Fruit fly (Drosophila melanogaster): ENCODE results near the gene CG3168.
A peak's percentile ranks its signal among the peaks of the same experiment; 100 is the strongest.

Gene CG3168

DNA sequence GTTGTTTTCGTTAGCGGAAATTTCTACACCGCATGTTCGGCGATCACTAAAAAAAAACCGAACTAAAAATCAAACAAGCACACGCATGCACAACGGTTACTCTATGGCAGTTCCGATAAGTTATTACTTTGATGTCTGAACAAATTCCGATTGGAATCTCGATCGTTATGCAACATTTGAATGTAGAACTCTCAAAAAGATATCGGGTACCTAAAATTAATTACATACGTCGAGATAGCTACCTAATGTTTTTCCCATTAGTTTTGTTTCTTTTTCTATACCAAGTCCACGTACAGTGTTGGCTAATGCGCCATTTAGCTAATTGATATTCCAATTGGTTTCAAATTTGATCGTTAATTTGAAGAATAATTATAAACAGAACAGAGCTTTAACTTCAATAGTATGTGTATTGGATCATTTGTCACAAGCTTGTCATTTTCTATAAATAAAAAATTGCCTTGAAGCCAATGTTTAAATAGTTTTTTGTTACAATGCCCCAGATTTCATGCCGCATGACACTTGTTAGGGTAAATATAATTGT is 38.7 kb downstream of the CG3168 start:
- TF ChIP-seq ovo (GFP tag; optimal IDR thresholded peaks at IDR 0.05), result no peak
- TF ChIP-seq Hr96 (GFP tag; optimal IDR thresholded peaks at IDR 0.05), result no peak
- no peak for TF ChIP-seq pad (GFP tag; optimal IDR thresholded peaks at IDR 0.05)
- no peak for TF ChIP-seq Crg-1 (GFP tag; optimal IDR thresholded peaks at IDR 0.05)
- TF ChIP-seq CG33017 (tag; optimal IDR thresholded peaks at IDR 0.05), result no peak
- TF ChIP-seq cic (GFP tag; optimal IDR thresholded peaks at IDR 0.05), result no peak

DNA sequence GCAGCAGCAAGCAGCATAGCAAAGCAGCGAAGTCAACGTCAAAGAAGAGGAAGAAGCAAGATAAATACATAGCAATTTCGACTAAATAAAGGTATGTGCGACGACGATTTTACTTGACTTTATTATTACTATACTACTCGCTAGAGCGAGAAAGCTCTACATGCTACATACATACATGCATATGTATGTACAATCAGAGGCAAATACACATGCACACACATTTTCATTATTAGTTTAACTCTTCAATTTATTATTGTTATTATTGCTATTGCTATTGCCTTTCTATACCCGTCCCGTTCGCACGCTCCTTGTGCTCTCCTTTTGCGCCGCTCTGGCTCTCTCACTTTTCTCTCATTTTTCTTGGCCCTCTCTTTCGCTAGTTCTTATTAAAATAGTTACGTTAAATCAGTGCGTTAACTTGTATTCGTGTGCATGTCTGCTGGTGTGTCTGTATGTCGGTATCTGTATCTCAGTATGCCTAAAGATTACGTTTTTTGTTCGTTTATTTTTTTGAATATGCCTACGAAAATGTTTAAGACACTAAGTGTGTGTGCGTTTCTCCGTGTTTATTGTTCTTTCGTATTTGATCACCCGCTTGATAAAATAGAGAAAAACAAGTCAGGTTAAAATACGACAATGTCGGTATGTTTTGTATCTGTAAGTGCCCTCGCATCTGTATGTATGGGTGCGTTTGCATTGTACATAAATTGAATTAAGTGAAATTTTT is 39.4 kb downstream of the CG3168 start:
- TF ChIP-seq tj (GFP tag; optimal IDR thresholded peaks at IDR 0.05), result no peak
- peak; percentile 77 for TF ChIP-seq cic (GFP tag; optimal IDR thresholded peaks at IDR 0.05)
- TF ChIP-seq CG14711 (tag; optimal IDR thresholded peaks at IDR 0.05), result no peak
- TF ChIP-seq CG1620 (GFP tag; optimal IDR thresholded peaks at IDR 0.05), result no peak
- TF ChIP-seq Mnt (GFP tag; optimal IDR thresholded peaks at IDR 0.05), result peak; percentile 25
- TF ChIP-seq Crg-1 (GFP tag; optimal IDR thresholded peaks at IDR 0.05), result no peak
- TF ChIP-seq CG11617 (GFP tag; optimal IDR thresholded peaks at IDR 0.05), result no peak
- TF ChIP-seq ovo (GFP tag; optimal IDR thresholded peaks at IDR 0.05), result no peak
- peak; percentile 87 for TF ChIP-seq kay (GFP tag; ENCODE audit: borderline replicate concordance)
- peak; percentile 41 for TF ChIP-seq CG12768 (GFP tag; optimal IDR thresholded peaks at IDR 0.05)
- TF ChIP-seq CG7045 (GFP tag; optimal IDR thresholded peaks at IDR 0.05), result no peak
- no peak for TF ChIP-seq CG7101 (tag; optimal IDR thresholded peaks at IDR 0.05)
- no peak for TF ChIP-seq Clk (GFP tag; optimal IDR thresholded peaks at IDR 0.05)

- TF ChIP-seq Crg-1 (GFP tag; optimal IDR thresholded peaks at IDR 0.05) (peak; percentile 64), Clk (GFP tag; optimal IDR thresholded peaks at IDR 0.05) (no peak), CG1620 (GFP tag; optimal IDR thresholded peaks at IDR 0.05) (peak; percentile 60), CG12768 (GFP tag; optimal IDR thresholded peaks at IDR 0.05) (peak; percentile 48), cnc (optimal IDR thresholded peaks at IDR 0.05) (no peak), CG11617 (GFP tag; optimal IDR thresholded peaks at IDR 0.05) (peak; percentile 76), toe (GFP tag; optimal IDR thresholded peaks at IDR 0.05) (peak; percentile 35), CG7045 (GFP tag; optimal IDR thresholded peaks at IDR 0.05) (peak; percentile 29), Hr96 (GFP tag; optimal IDR thresholded peaks at IDR 0.05) (peak; percentile 84), CG7101 (tag; optimal IDR thresholded peaks at IDR 0.05) (peak; percentile 78), tj (GFP tag; optimal IDR thresholded peaks at IDR 0.05) (peak; percentile 67), CG14711 (tag; optimal IDR thresholded peaks at IDR 0.05) (peak; percentile 70), kay (GFP tag; ENCODE audit: borderline replicate concordance) (no peak), CG5204 (GFP tag; optimal IDR thresholded peaks at IDR 0.05) (peak; percentile 47), pad (GFP tag; optimal IDR thresholded peaks at IDR 0.05) (peak; percentile 50), Mnt (GFP tag; optimal IDR thresholded peaks at IDR 0.05) (peak; percentile 92), bab1 (GFP tag; optimal IDR thresholded peaks at IDR 0.05) (peak; percentile 84), ovo (GFP tag; optimal IDR thresholded peaks at IDR 0.05) (peak; percentile 57), cic (GFP tag; optimal IDR thresholded peaks at IDR 0.05) (peak; percentile 98), CG33017 (tag; optimal IDR thresholded peaks at IDR 0.05) (peak; percentile 54)
Observed at dm6 chrX:6699255-6699885, 40.4 kb downstream of the CG3168 start, which contains the start of gene CG14441. CG14441 (plus strand) TSS chrX:6699508.

dm6 chrX:6698248-6698812 is 41.5 kb downstream of the CG3168 start, which contains the start of gene CG14440:
CG14440 (minus strand) TSS chrX:6698567.
- TF ChIP-seq pad (GFP tag; optimal IDR thresholded peaks at IDR 0.05) (peak; percentile 53), bab1 (GFP tag; optimal IDR thresholded peaks at IDR 0.05) (peak; percentile 35), Crg-1 (GFP tag; optimal IDR thresholded peaks at IDR 0.05) (peak; percentile 28), CG7101 (tag; optimal IDR thresholded peaks at IDR 0.05) (peak; percentile 1), Mnt (GFP tag; optimal IDR thresholded peaks at IDR 0.05) (peak; percentile 47), CG7045 (GFP tag; optimal IDR thresholded peaks at IDR 0.05) (no peak), ovo (GFP tag; optimal IDR thresholded peaks at IDR 0.05) (no peak), toe (GFP tag; optimal IDR thresholded peaks at IDR 0.05) (no peak), CG11617 (GFP tag; optimal IDR thresholded peaks at IDR 0.05) (peak; percentile 28), cic (GFP tag; optimal IDR thresholded peaks at IDR 0.05) (peak; percentile 25), tj (GFP tag; optimal IDR thresholded peaks at IDR 0.05) (peak; percentile 57)

DNA sequence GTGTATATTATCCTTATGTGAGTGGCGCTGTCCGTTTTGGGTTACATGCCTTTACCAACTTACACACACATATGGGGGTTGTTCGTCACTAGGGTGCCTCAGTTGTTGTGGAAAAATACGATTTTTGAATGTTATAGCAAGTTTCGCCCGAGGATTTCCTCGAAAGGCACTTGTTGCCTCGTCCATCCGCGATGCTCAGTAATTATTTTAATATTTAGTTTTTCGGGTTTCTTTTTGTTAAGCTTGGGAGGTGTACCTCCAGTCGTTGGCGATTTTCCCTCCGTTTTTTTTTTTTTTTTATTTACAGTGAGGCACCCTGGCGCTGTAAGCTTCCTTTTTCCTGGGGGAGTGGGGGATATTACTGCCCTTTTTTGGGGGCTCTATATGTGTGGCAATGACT is 43.3 kb downstream of the CG3168 start:
- peak; percentile 68 for TF ChIP-seq CG12768 (GFP tag; optimal IDR thresholded peaks at IDR 0.05)
- TF ChIP-seq Mnt (GFP tag; optimal IDR thresholded peaks at IDR 0.05), result peak; percentile 44
- TF ChIP-seq CG1620 (GFP tag; optimal IDR thresholded peaks at IDR 0.05), result no peak
- peak; percentile 70 for TF ChIP-seq CG7101 (tag; optimal IDR thresholded peaks at IDR 0.05)
- TF ChIP-seq CG5204 (GFP tag; optimal IDR thresholded peaks at IDR 0.05), result peak; percentile 70
- peak; percentile 60 for TF ChIP-seq CG33017 (tag; optimal IDR thresholded peaks at IDR 0.05)
- TF ChIP-seq CG14711 (tag; optimal IDR thresholded peaks at IDR 0.05), result peak; percentile 45
- peak; percentile 60 for TF ChIP-seq toe (GFP tag; optimal IDR thresholded peaks at IDR 0.05)
- peak; percentile 57 for TF ChIP-seq CG7045 (GFP tag; optimal IDR thresholded peaks at IDR 0.05)
- TF ChIP-seq Clk (GFP tag; optimal IDR thresholded peaks at IDR 0.05), result peak; percentile 27
- no peak for TF ChIP-seq cnc (optimal IDR thresholded peaks at IDR 0.05)
- peak; percentile 20 for TF ChIP-seq bab1 (GFP tag; optimal IDR thresholded peaks at IDR 0.05)
- no peak for TF ChIP-seq Hr96 (GFP tag; optimal IDR thresholded peaks at IDR 0.05)
- peak; percentile 40 for TF ChIP-seq tj (GFP tag; optimal IDR thresholded peaks at IDR 0.05)
- no peak for TF ChIP-seq pad (GFP tag; optimal IDR thresholded peaks at IDR 0.05)
- TF ChIP-seq cic (GFP tag; optimal IDR thresholded peaks at IDR 0.05), result no peak
- TF ChIP-seq ovo (GFP tag; optimal IDR thresholded peaks at IDR 0.05), result peak; percentile 14
- TF ChIP-seq CG11617 (GFP tag; optimal IDR thresholded peaks at IDR 0.05), result peak; percentile 63
- peak; percentile 38 for TF ChIP-seq Crg-1 (GFP tag; optimal IDR thresholded peaks at IDR 0.05)
- no peak for TF ChIP-seq kay (GFP tag; ENCODE audit: borderline replicate concordance)
